Fruit fly (Drosophila melanogaster) whole organism, prepupa: ENCODE results near the gene Bx42.

Experiments used
- Blimp-1 ChIP-seq: fragments of 200-800 bp; sonication (Bioruptor generic); optimal IDR thresholded peaks from 3 replicates; lab custom pipeline; 2017; ENCODE audit warnings: missing biosample characterization, missing genetic modification characterization, mild to moderate bottlenecking, moderate library complexity, missing genetic modification reagents
- CG11294 ChIP-seq: fragments of 200-800 bp; sonication (Bioruptor generic); IDR thresholded peaks from 2 replicates; pipeline ENCODE4 v1.3.6; 2022; ENCODE audit warnings: missing biosample characterization, missing genetic modification characterization
- CG3919 ChIP-seq: fragments of 200-800 bp; sonication (Bioruptor generic); optimal IDR thresholded peaks from 3 replicates; lab custom pipeline; 2016; ENCODE audit warnings: missing biosample characterization, missing genetic modification characterization
- CG4318 ChIP-seq: fragments of 200-800 bp; sonication (Bioruptor generic); optimal IDR thresholded peaks from 3 replicates; lab custom pipeline; 2017; ENCODE audit warnings: missing biosample characterization, mild to moderate bottlenecking, missing genetic modification characterization
- Eip75B ChIP-seq: fragments of 200-800 bp; sonication (Bioruptor generic); optimal IDR thresholded peaks from 3 replicates; lab custom pipeline; 2016; ENCODE audit warnings: missing biosample characterization, missing genetic modification characterization
- Eip78C ChIP-seq: fragments of 200-800 bp; sonication (Bioruptor generic); peaks from one replicate; lab custom pipeline; 2016; ENCODE audit warnings: missing biosample characterization, missing genetic modification characterization
- Gug ChIP-seq: fragments of 200-800 bp; sonication (Bioruptor generic); IDR thresholded peaks from 2 replicates; pipeline ENCODE4 v1.3.6; 2022; ENCODE audit warnings: missing biosample characterization, missing genetic modification characterization
- net ChIP-seq: fragments of 200-800 bp; sonication (Bioruptor generic); optimal IDR thresholded peaks from 3 replicates; lab custom pipeline; 2016; ENCODE audit warnings: missing biosample characterization, missing genetic modification characterization
- topi ChIP-seq: fragments of 200-800 bp; sonication (Bioruptor generic); optimal IDR thresholded peaks from 3 replicates; lab custom pipeline; 2016; ENCODE audit warnings: missing biosample characterization, missing genetic modification characterization

- TF ChIP-seq Eip78C (GFP tag; lab: Kevin White, UChicago) (no peak), Blimp-1 (GFP tag; lab: Kevin White, UChicago) (no peak), CG11294 (GFP tag; lab: Robert Waterston, UW) (no peak), CG4318 (GFP tag; lab: Kevin White, UChicago) (no peak), Gug (GFP tag; lab: Robert Waterston, UW) (no peak), CG3919 (GFP tag; lab: Kevin White, UChicago) (no peak), net (GFP tag; lab: Kevin White, UChicago) (no peak), Eip75B (no peak), topi (GFP tag; lab: Kevin White, UChicago) (no peak)
Measured at dm6 chrX:9117831-9118230, 11.4 kb upstream of the Bx42 start.
